Fruit fly (Drosophila melanogaster): ENCODE data around the gene ppan.
A peak's percentile ranks its signal among the peaks of the same experiment; 100 is the strongest.

Gene ppan

dm6 chr3R:21161620-21162029 is 45.6 kb downstream of the ppan start (continued):
- TF ChIP-seq Bgb (GFP tag; IDR thresholded peaks at IDR 0.05; ENCODE audit: partially characterized antibody): no peak
- peak; percentile 23 for TF ChIP-seq org-1 (GFP tag; optimal IDR thresholded peaks at IDR 0.05)
- no peak for TF ChIP-seq CG12236 (GFP tag; optimal IDR thresholded peaks at IDR 0.05)
- no peak for TF ChIP-seq CG18262 (tag; optimal IDR thresholded peaks at IDR 0.05)
- TF ChIP-seq bsh (GFP tag; optimal IDR thresholded peaks at IDR 0.05): no peak
- TF ChIP-seq CG10209 (GFP tag; optimal IDR thresholded peaks at IDR 0.05): peak; percentile 64
- no peak for TF ChIP-seq CG14710 (tag; optimal IDR thresholded peaks at IDR 0.05)
- TF ChIP-seq Oli (tag; optimal IDR thresholded peaks at IDR 0.05): peak; percentile 51
- TF ChIP-seq Hmx (GFP tag; optimal IDR thresholded peaks at IDR 0.05): no peak
- TF ChIP-seq CG31388 (GFP tag; optimal IDR thresholded peaks at IDR 0.05): no peak
- no peak for TF ChIP-seq CG2889 (GFP tag; IDR thresholded peaks at IDR 0.05)
- TF ChIP-seq Six4 (GFP tag; optimal IDR thresholded peaks at IDR 0.05): no peak
- no peak for TF ChIP-seq CG10565 (GFP tag; optimal IDR thresholded peaks at IDR 0.05)
- TF ChIP-seq C15 (GFP tag; IDR thresholded peaks at IDR 0.05): no peak
- TF ChIP-seq CG4360 (GFP tag; IDR thresholded peaks at IDR 0.05): no peak
- no peak for TF ChIP-seq sob (GFP tag; IDR thresholded peaks at IDR 0.05)
- TF ChIP-seq maf-S (GFP tag; optimal IDR thresholded peaks at IDR 0.05): peak; percentile 40
- TF ChIP-seq bowl (GFP tag; IDR thresholded peaks at IDR 0.05): no peak
- no peak for TF ChIP-seq CG2116 (GFP tag; optimal IDR thresholded peaks at IDR 0.05)
- peak; percentile 26 for TF ChIP-seq cwo (GFP tag; optimal IDR thresholded peaks at IDR 0.05)
- TF ChIP-seq Med (GFP tag): peak; percentile 87
- no peak for TF ChIP-seq dati (GFP tag; IDR thresholded peaks at IDR 0.05)
- TF ChIP-seq lmd (GFP tag; IDR thresholded peaks at IDR 0.05): peak; percentile 27; the same call in 1 of the 2 replicates
- TF ChIP-seq CG3065 (GFP tag; optimal IDR thresholded peaks at IDR 0.05): no peak
- TF ChIP-seq CG9876 (GFP tag; optimal IDR thresholded peaks at IDR 0.05): peak; percentile 32
- peak in 1 of 2 experiments; percentile 33 for TF ChIP-seq eve (GFP tag; optimal IDR thresholded peaks at IDR 0.05)
- no peak for TF ChIP-seq ac (GFP tag; optimal IDR thresholded peaks at IDR 0.05)
- TF ChIP-seq tap (tag; optimal IDR thresholded peaks at IDR 0.05): no peak
- no peak for TF ChIP-seq croc (GFP tag; conservative IDR thresholded peaks at IDR 0.05)
- no peak for TF ChIP-seq prd (optimal IDR thresholded peaks at IDR 0.05)
- peak; percentile 53; the same call in 1 of the 3 replicates for TF ChIP-seq prd (GFP tag; IDR thresholded peaks at IDR 0.05)
- TF ChIP-seq CG14441 (GFP tag; IDR thresholded peaks at IDR 0.05): peak; percentile 61
- TF ChIP-seq Fer2 (tag; optimal IDR thresholded peaks at IDR 0.05): no peak
- TF ChIP-seq sqz (GFP tag; optimal IDR thresholded peaks at IDR 0.05): no peak
- no peak for TF ChIP-seq kah (GFP tag; optimal IDR thresholded peaks at IDR 0.05)
- TF ChIP-seq gcm2 (GFP tag; optimal IDR thresholded peaks at IDR 0.05): no peak
- no peak for TF ChIP-seq Doc3 (GFP tag; IDR thresholded peaks at IDR 0.05; ENCODE audit: partially characterized antibody)
- TF ChIP-seq D (optimal IDR thresholded peaks at IDR 0.05): no peak
- no peak for TF ChIP-seq D (GFP tag; optimal IDR thresholded peaks at IDR 0.05)
- peak; percentile 41 for TF ChIP-seq CG17385 (GFP tag; optimal IDR thresholded peaks at IDR 0.05)
- TF ChIP-seq ken (GFP tag; IDR thresholded peaks at IDR 0.05): no peak
- TF ChIP-seq CG6254 (GFP tag; optimal IDR thresholded peaks at IDR 0.05): no peak
- no peak for TF ChIP-seq nerfin-2 (GFP tag; IDR thresholded peaks at IDR 0.05; ENCODE audit: partially characterized antibody)
- TF ChIP-seq schlank (tag; optimal IDR thresholded peaks at IDR 0.05): no peak
- TF ChIP-seq CG14667 (GFP tag; IDR thresholded peaks at IDR 0.05): no peak
- TF ChIP-seq bbx (GFP tag; IDR thresholded peaks at IDR 0.05; ENCODE audit: partially characterized antibody): no peak
- no peak for TF ChIP-seq cad (GFP tag; optimal IDR thresholded peaks at IDR 0.05)
- no peak for TF ChIP-seq Scr (GFP tag; IDR thresholded peaks at IDR 0.05; ENCODE audit: partially characterized antibody)
- TF ChIP-seq CG12219 (GFP tag; optimal IDR thresholded peaks at IDR 0.05): peak; percentile 38
- no peak for TF ChIP-seq fd96Cb (tag; optimal IDR thresholded peaks at IDR 0.05)
- TF ChIP-seq mirr (GFP tag; optimal IDR thresholded peaks at IDR 0.05): peak; percentile 59
- no peak for TF ChIP-seq CG8388 (GFP tag; optimal IDR thresholded peaks at IDR 0.05)
